Fruit fly (Drosophila melanogaster) S2 (cell line): ENCODE results near the gene CG32720.
A peak's percentile ranks its signal among the peaks of the same experiment; 100 is the strongest.

ENCODE experiments used
- CG8478 ChIP-seq: fragments of >200 bp; optimal IDR thresholded peaks from 2 replicates; lab custom pipeline; 2018
- CTCF ChIP-seq, 2 experiments: fragments of >200 bp; optimal IDR thresholded peaks; 2 replicates each; lab custom pipeline; 2018

CG32720 gene

DNA sequence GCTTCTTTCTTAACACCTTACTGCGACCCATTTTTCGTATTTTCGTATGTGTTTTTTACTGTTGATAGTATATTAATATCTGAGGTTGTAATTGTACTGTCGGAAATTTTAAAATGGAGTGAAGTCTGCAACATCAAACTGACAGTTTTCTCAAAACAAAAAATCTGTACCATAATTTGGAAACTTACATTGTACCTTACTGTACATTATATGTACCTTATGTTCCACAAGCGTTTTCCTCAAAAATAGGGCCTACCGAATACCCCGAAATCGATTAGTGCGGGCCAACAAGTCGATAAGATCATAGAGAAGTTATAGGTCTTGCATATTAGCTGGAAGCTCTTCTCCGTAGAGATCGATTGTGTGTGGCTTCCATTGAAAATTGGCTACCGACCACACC lies at the start of gene CG32720:
TSS of gene CG32720 (minus strand) at position 101 of the 400 bp plus-strand sequence.
- TF ChIP-seq CTCF (optimal IDR thresholded peaks at IDR 0.05; lab: Kevin White, UChicago) (no peak), CG8478 (lab: Kevin White, UChicago) (no peak)

DNA sequence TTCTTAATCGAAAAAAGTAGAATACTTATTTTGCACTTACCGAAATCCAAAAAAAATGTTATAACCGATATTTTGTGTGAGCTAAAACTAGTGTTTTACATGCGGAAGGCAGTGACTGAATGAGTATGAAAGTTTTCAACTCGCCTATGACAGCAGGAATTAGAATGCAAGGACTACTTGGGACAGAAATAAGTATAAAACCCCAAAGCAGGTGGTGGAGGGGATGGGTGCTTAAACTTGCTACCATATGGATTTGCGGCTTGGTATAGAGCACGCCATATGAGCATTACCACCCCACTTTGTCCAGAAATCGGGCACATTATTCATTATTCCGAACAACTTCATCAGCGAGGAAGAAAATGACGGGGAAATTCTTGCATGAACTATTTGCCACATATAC lies 49.3 kb upstream of the CG32720 start, which contains the start of gene CG12689:
TSS of gene CG12689 (minus strand) at position 101 of the 400 bp plus-strand sequence.
- TF ChIP-seq CG8478 (lab: Kevin White, UChicago) = no peak
- TF ChIP-seq CTCF (optimal IDR thresholded peaks at IDR 0.05; lab: Kevin White, UChicago) = no peak

DNA sequence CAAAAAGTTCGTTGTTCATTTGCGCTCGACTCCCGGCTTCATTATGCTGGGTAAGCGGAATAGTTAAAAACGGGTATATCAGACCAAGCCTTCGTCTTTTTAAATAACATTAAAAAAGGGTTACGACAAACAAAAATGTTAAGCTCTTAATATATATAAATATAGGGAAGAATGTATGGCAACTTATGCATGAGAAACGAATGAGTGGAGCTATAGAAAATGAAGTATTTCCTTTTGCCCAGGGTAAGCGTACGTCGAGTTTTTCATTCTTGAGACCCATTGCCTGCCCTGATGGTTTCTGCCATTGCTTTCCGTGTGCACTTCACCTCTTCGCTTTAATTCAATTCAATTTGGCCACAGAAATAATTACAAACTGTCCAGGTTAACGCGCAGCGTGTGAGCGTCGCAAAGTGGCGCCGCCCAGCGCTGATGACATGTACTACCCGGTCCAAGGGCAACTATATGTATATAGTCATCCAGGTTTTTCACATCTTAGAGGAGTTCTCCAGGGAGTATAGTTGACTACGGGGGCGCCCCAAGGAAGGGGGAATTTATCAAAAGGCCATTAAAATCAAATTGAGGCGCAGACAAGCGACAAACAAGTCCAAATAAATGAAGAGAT lies 44.5 kb upstream of the CG32720 start:
- TF ChIP-seq CTCF (optimal IDR thresholded peaks at IDR 0.05; lab: Kevin White, UChicago) (peak; percentile 75 to 78), CG8478 (lab: Kevin White, UChicago) (no peak)

DNA sequence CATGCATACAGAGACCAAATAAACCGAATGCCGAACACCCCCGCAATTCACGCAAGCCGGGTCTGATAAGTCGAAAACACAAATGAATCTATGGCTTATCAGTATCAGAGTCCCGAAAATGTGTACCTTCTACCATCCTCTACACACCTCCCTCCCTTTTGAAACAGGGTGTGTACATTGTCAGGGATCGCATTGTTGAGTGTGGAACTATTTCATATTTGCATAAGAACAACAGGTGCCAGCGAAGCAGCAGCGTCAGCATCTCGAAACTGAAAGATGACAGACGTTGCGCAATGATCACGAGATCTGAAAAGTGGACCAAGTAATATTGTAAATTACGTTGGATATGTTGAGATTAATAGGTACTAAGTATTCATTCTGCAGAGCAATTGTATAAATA lies 43.1 kb upstream of the CG32720 start:
- TF ChIP-seq CG8478 (lab: Kevin White, UChicago) = no peak
- TF ChIP-seq CTCF (optimal IDR thresholded peaks at IDR 0.05; lab: Kevin White, UChicago) = no peak

DNA sequence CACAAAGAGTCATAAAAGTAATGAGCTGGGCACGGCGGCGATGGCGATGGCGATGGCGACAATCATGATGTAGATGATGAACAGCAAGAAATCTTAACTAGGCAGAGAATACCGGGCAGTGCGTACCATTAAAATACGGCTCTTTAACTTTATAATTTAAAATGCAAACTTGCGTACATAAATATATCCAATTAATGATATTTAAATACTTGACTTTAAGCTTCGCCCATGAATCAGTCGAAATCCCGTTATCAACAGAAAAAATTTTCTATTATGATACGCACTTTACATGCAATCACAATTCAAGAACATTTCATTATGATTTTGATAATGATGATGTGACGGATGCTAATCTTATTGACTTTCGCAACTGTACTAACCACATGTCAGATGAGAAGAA lies 42.3 kb upstream of the CG32720 start:
- TF ChIP-seq CG8478 (lab: Kevin White, UChicago) = no peak
- TF ChIP-seq CTCF (optimal IDR thresholded peaks at IDR 0.05; lab: Kevin White, UChicago) = no peak

DNA sequence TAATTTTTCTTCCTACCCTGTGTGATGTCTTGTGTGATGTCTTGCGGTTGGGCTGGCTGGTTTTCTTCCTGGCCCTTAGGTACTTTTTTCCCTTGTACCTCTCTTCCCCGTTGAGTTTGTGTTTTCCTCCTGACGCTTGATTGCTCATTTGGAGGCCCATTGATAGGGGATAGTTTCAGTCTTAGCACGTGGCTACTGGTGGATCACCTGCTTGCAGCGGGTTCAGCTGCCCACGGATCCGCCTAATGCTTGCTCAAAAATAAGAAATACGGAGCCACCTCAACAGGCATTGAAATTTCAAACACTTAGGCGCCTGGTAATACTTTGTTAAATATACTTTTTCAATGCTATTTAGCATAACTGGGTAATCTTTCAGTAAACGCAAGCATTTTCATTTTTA lies 37.2 kb upstream of the CG32720 start, which contains the start of gene CG11369:
TSS of gene CG11369 (plus strand) at position 301 of the 400 bp plus-strand sequence.
- TF ChIP-seq CTCF (optimal IDR thresholded peaks at IDR 0.05; lab: Kevin White, UChicago) (no peak), CG8478 (lab: Kevin White, UChicago) (no peak)

DNA sequence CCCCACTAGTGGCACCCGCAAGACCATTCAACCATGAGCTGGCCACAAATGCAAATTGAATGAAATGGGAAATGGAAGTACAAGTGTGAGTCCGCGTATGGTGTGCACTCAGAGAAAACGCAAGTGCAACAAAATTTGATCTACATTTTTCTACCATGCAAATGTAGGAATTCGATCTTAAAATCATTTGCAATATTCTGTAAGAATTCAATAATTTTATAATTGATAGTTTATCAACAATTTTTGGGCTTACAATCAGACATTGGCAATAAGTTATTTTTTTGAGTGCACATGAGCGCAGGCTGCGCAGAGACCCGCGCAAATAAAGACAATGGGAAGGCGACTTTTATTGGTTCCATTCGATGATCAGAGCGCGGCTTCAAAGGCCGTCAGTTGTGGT lies 34.4 kb upstream of the CG32720 start:
- TF ChIP-seq CG8478 (lab: Kevin White, UChicago) = no peak
- no peak for TF ChIP-seq CTCF (optimal IDR thresholded peaks at IDR 0.05; lab: Kevin White, UChicago)

DNA sequence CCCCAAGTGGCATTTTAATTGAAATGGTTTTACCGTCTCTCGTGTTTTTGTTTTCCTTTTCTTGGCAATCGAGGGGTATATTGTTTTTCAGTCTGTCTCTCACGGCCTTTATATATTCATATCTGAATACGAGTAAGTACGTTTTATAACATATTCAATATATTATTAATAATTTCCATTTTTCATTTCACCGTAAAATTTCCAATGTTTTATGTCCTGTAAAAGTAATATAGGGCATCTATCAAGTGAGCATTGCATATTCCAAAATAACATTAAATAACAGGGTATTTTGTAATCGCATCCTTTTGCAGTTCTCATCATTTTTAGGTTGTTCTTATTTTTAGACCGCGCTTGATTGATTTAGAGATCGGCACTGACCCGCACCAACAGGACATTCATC lies 32.9 kb upstream of the CG32720 start:
- no peak for TF ChIP-seq CTCF (optimal IDR thresholded peaks at IDR 0.05; lab: Kevin White, UChicago)
- TF ChIP-seq CG8478 (lab: Kevin White, UChicago) = no peak

DNA sequence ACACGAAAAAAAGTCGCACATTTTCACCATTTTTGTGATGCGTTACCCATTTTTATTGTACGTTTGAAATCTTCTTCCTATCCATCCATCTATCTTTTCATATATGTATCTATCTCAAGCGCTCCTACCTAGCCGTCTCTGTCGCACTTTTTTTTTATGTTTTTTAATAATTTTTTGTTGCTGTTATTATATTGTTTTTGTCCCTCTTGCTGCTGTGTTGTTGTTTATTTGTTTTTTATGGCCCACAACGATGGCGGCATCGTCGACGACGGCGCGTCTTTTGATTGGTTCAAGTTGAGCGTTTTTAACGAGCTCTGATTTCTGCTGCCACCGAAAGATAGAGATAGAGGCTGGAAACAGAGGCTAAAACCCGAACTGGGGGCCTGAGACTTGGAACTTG lies 31.6 kb upstream of the CG32720 start:
- no peak for TF ChIP-seq CTCF (optimal IDR thresholded peaks at IDR 0.05; lab: Kevin White, UChicago)
- TF ChIP-seq CG8478 (lab: Kevin White, UChicago) = no peak

DNA sequence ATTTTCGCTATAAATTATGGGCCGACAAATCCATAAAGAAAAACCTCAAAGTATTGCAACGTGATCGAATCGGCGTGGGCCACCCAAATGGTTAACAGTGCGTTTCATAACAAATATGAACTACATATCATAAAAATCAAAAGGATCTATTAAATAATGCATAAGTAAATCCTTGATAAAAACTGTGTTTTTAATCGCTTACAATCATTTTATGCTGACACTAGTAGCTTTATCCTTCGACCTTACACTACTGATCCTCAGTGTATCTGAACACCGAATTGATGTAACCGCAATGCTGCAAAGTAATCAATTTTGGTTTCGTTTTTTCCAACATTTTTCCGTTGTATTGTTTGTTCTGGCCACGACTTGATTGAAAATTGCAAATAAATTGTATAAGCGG lies 25.9 kb upstream of the CG32720 start:
- no peak for TF ChIP-seq CG8478 (lab: Kevin White, UChicago)
- TF ChIP-seq CTCF (optimal IDR thresholded peaks at IDR 0.05; lab: Kevin White, UChicago) = no peak

DNA sequence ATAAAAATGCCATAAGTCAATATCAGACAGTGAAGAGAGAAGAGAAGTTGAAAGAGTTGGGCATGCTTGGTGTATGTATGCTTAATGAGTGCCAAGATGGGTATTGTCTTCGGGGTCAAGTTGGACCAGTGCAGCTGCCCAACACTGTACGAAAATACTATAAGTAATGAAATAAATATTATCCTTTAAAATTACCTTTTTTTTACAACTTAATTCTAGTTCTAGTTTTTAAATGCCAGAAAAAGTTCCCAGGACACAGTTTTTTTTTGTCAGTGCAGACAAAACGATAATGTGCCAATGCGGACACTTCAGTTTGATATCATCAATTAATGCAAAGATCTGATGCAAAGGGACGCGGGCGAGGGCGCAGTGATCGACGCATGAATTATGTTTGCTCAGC lies 24.0 kb upstream of the CG32720 start:
- no peak for TF ChIP-seq CG8478 (lab: Kevin White, UChicago)
- TF ChIP-seq CTCF (optimal IDR thresholded peaks at IDR 0.05; lab: Kevin White, UChicago) = no peak

DNA sequence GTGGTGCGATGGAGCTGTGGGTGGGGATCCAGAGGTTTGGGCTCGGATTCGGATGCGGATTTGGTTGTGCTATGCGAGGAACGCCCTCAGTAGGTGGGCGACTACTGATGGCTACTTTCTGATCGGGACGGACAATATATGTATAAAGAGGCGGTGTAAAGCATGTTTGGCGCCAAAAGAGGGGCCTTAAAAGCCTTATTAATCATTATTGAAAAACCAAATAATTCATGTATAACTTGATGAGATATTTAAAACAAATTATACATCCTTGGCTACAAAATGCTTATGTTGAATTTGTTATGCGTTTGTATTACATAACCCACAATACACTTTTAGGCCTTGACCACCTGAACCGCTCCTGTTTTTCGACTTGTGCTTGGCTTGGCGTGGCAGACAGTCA lies 23.2 kb upstream of the CG32720 start:
- TF ChIP-seq CTCF (optimal IDR thresholded peaks at IDR 0.05; lab: Kevin White, UChicago) (no peak), CG8478 (lab: Kevin White, UChicago) (no peak)

DNA sequence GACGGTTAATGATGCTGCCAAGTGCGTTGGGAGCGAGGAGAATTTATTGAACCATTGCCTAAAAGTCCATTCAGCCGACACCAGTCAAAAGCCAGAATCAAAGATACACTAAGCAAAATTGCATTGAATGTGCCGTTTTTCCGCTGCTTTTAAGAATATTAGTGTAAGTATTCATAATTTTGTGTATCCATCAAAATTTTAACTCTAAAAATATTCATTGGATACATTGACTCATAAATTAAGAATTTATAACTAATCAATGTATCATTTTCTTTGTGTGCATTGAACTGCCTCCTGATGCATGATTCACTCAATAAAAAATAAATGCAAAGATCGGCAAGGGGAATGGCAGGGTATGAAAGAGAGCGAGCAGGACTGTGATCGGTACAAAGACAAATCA lies 21.9 kb upstream of the CG32720 start:
- no peak for TF ChIP-seq CG8478 (lab: Kevin White, UChicago)
- no peak for TF ChIP-seq CTCF (optimal IDR thresholded peaks at IDR 0.05; lab: Kevin White, UChicago)

DNA sequence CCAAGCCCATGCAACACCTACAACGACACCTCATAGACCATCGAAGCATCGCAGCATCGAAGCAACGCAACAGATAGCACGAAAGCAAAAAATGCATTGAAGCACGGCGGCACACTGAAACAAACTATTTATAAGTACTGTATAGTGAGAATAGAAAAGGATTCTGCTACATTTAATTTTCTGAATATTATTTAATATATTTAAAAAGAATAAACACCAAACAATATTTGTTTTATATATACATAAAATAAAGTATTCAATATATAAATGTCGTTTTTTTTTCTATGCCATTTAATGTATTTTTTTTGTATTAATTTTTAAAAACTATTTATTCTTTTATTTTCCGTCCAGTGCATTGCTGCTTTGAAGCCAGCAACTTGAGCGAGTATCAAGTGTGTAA lies 20.9 kb upstream of the CG32720 start:
- no peak for TF ChIP-seq CG8478 (lab: Kevin White, UChicago)
- no peak for TF ChIP-seq CTCF (optimal IDR thresholded peaks at IDR 0.05; lab: Kevin White, UChicago)

DNA sequence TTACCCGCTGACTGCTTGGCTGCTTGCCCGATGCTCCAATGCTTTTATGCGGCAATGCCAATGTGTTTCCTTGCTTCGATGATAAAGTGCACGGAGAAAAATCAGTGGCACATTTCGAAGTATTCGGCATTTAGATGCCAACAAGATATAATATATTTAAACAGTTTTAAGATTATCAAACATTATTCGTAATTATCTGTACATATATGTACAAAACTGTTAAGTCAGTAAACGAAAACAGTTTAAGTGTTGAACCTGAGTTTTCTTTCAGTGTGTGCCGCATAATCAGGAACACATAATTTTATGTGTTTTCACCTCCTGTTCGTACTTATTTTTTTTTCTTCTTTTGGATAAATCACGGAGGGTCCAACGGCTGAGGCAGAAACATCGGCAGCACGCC lies 19.5 kb upstream of the CG32720 start:
- TF ChIP-seq CTCF (optimal IDR thresholded peaks at IDR 0.05; lab: Kevin White, UChicago) = no peak
- TF ChIP-seq CG8478 (lab: Kevin White, UChicago) = no peak

DNA sequence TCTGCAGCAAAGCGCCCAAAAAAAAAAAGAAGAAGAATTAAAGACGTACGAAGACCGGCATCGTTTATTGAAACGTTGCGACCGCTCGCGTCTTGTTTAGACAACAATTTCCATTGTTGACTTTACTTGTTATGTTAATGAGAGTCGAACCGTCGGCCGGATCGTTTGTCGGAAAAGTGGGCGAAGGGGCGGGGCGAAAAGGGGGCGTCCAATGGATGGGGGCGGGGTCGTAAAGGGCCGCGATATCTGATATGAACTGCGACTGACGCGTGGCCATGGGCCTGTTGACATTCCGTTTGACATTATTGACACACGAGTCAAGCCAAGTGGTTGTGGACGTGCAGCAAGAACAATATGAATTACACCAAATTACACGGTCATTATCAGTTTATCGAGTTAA lies 16.7 kb upstream of the CG32720 start:
- TF ChIP-seq CG8478 (lab: Kevin White, UChicago) (no peak), CTCF (optimal IDR thresholded peaks at IDR 0.05; lab: Kevin White, UChicago) (no peak)
